Fruit fly (Drosophila melanogaster): ENCODE data around the gene CG6418.
A peak's percentile ranks its signal among the peaks of the same experiment; 100 is the strongest.

The CG6418 gene

dm6 chr3L:10861657-10862543 lies 16.9 kb downstream of the CG6418 start (continued):
- peak; percentile 42; the same call in 1 of the 2 replicates for TF ChIP-seq GATAe (GFP tag; conservative IDR thresholded peaks at IDR 0.05)
- peak; percentile 99 for TF ChIP-seq pros (GFP tag; optimal IDR thresholded peaks at IDR 0.05)
- peak; percentile 19 for TF ChIP-seq CG12155 (GFP tag; optimal IDR thresholded peaks at IDR 0.05)
- TF ChIP-seq dm (GFP tag; optimal IDR thresholded peaks at IDR 0.05) = no peak
- TF ChIP-seq slbo (GFP tag; IDR thresholded peaks at IDR 0.05) = peak; percentile 50
- peak; percentile 23 to 47 for TF ChIP-seq Hr51 (GFP tag; optimal IDR thresholded peaks at IDR 0.05)
- TF ChIP-seq wor (GFP tag; IDR thresholded peaks at IDR 0.05) = no peak
- peak; percentile 83 for TF ChIP-seq gsb-n (tag; optimal IDR thresholded peaks at IDR 0.05)
- no peak for TF ChIP-seq corto (GFP tag; optimal IDR thresholded peaks at IDR 0.05)
- no peak for TF ChIP-seq peb (GFP tag; IDR thresholded peaks at IDR 0.05)
- TF ChIP-seq Neu2 (GFP tag; optimal IDR thresholded peaks at IDR 0.05; ENCODE audit: borderline replicate concordance) = no peak
- no peak for TF ChIP-seq dmrt99B (tag; optimal IDR thresholded peaks at IDR 0.05)
- no peak for TF ChIP-seq CG10147 (GFP tag; optimal IDR thresholded peaks at IDR 0.05)
- TF ChIP-seq MTF-1 (GFP tag; optimal IDR thresholded peaks at IDR 0.05; ENCODE audit: borderline replicate concordance) = no peak
- TF ChIP-seq CG12219 (GFP tag; optimal IDR thresholded peaks at IDR 0.05) = no peak
- TF ChIP-seq CG10274 (GFP tag; optimal IDR thresholded peaks at IDR 0.05) = no peak
- TF ChIP-seq bcd (GFP tag; optimal IDR thresholded peaks at IDR 0.05) = no peak
- no peak for TF ChIP-seq CG14710 (tag; optimal IDR thresholded peaks at IDR 0.05)
- TF ChIP-seq CG13287 (GFP tag; IDR thresholded peaks at IDR 0.05; ENCODE audit: partially characterized antibody) = no peak
- TF ChIP-seq gfzf (GFP tag; optimal IDR thresholded peaks at IDR 0.05) = no peak
- TF ChIP-seq ac (GFP tag; optimal IDR thresholded peaks at IDR 0.05) = no peak
- no peak for TF ChIP-seq Abd-B (GFP tag; optimal IDR thresholded peaks at IDR 0.05)
- peak; percentile 18 for TF ChIP-seq CG1603 (tag; optimal IDR thresholded peaks at IDR 0.05)
- no peak for TF ChIP-seq rib (GFP tag; IDR thresholded peaks at IDR 0.05)
- no peak for TF ChIP-seq esg (GFP tag; conservative IDR thresholded peaks at IDR 0.05)
- no peak for TF ChIP-seq Dek (tag; optimal IDR thresholded peaks at IDR 0.05)
- no peak for TF ChIP-seq twi (tag; optimal IDR thresholded peaks at IDR 0.05)
- TF ChIP-seq CG18619 (GFP tag; optimal IDR thresholded peaks at IDR 0.05) = peak; percentile 27
- no peak for TF ChIP-seq ken (GFP tag; IDR thresholded peaks at IDR 0.05)
- peak; percentile 36 for TF ChIP-seq CG17829 (tag; optimal IDR thresholded peaks at IDR 0.05)
- no peak for TF ChIP-seq NFAT (GFP tag; IDR thresholded peaks at IDR 0.05)
- peak; percentile 19; the same call in 1 of the 3 replicates for TF ChIP-seq row (GFP tag; IDR thresholded peaks at IDR 0.05)
- TF ChIP-seq Oli (tag; optimal IDR thresholded peaks at IDR 0.05) = no peak
- no peak for TF ChIP-seq wdn (GFP tag; IDR thresholded peaks at IDR 0.05)
- TF ChIP-seq CG15601 (tag; optimal IDR thresholded peaks at IDR 0.05) = no peak
- TF ChIP-seq Deaf1 (tag; optimal IDR thresholded peaks at IDR 0.05) = peak; percentile 12
- TF ChIP-seq C15 (GFP tag; IDR thresholded peaks at IDR 0.05) = no peak
- no peak for TF ChIP-seq Aef1 (GFP tag; IDR thresholded peaks at IDR 0.05)
- no peak for TF ChIP-seq Doc3 (GFP tag; IDR thresholded peaks at IDR 0.05; ENCODE audit: partially characterized antibody)
- no peak for TF ChIP-seq ttk (GFP tag; IDR thresholded peaks at IDR 0.05)
- TF ChIP-seq E2f2 (GFP tag; IDR thresholded peaks at IDR 0.05) = no peak
- no peak for TF ChIP-seq CG6765 (GFP tag; optimal IDR thresholded peaks at IDR 0.05)
- TF ChIP-seq CG11560 (tag; IDR thresholded peaks at IDR 0.05) = no peak
- TF ChIP-seq Fer2 (tag; optimal IDR thresholded peaks at IDR 0.05) = no peak
- no peak for TF ChIP-seq hbn (GFP tag; IDR thresholded peaks at IDR 0.05; ENCODE audit: partially characterized antibody)
- no peak for TF ChIP-seq CG2129 (GFP tag; IDR thresholded peaks at IDR 0.05; ENCODE audit: partially characterized antibody)
- TF ChIP-seq sisA (GFP tag; IDR thresholded peaks at IDR 0.05) = no peak
- TF ChIP-seq CG3847 (GFP tag; IDR thresholded peaks at IDR 0.05) = peak; percentile 19; the same call in 1 of the 2 replicates
